Worm (Caenorhabditis elegans): ENCODE measurements around the gene smgl-2.

Gene smgl-2

ce11 chrIV:3725361-3725760 lies 603 bp upstream of the smgl-2 start, which contains the start of gene Y37E11AM.2:
Y37E11AM.2 (minus strand) TSS chrIV:3725461.
- TF ChIP-seq lim-6 (tag; optimal IDR thresholded peaks at IDR 0.05): no peak
- no peak for TF ChIP-seq rnt-1 (tag; optimal IDR thresholded peaks at IDR 0.05)
- TF ChIP-seq dve-1 (tag; optimal IDR thresholded peaks at IDR 0.05): no peak
- TF ChIP-seq madf-2 (tag; optimal IDR thresholded peaks at IDR 0.05): no peak
- TF ChIP-seq ama-1 (optimal IDR thresholded peaks at IDR 0.05): no peak
- no peak for TF ChIP-seq pha-4 (tag; optimal IDR thresholded peaks at IDR 0.05)
- no peak for TF ChIP-seq nfya-1 (tag; optimal IDR thresholded peaks at IDR 0.05)
- TF ChIP-seq npax-4 (tag; optimal IDR thresholded peaks at IDR 0.05): no peak
- TF ChIP-seq C08G9.2 (tag; optimal IDR thresholded peaks at IDR 0.05): no peak

ce11 chrIV:3731430-3731829 lies 5.5 kb downstream of the smgl-2 start:
- peak; percentile 67 for TF ChIP-seq elt-4 (tag; optimal IDR thresholded peaks at IDR 0.05)
- TF ChIP-seq pag-3 (tag; optimal IDR thresholded peaks at IDR 0.05; ENCODE audit: borderline replicate concordance): no peak
- no peak for TF ChIP-seq pax-1 (tag; optimal IDR thresholded peaks at IDR 0.05)
- TF ChIP-seq ceh-9 (tag; optimal IDR thresholded peaks at IDR 0.05): no peak
- TF ChIP-seq hlh-8 (tag; optimal IDR thresholded peaks at IDR 0.05): no peak

ce11 chrIV:3733287-3733686 lies 7.3 kb downstream of the smgl-2 start:
- TF ChIP-seq zip-5 (tag; optimal IDR thresholded peaks at IDR 0.05): no peak
- no peak for TF ChIP-seq sox-2 (GFP tag; IDR thresholded peaks at IDR 0.05)
- TF ChIP-seq ceh-19 (GFP tag; optimal IDR thresholded peaks at IDR 0.05): no peak

ce11 chrIV:3736244-3736643 lies 10.3 kb downstream of the smgl-2 start:
- TF ChIP-seq ceh-2 (tag; optimal IDR thresholded peaks at IDR 0.05): no peak
- no peak for TF ChIP-seq unc-86 (tag; optimal IDR thresholded peaks at IDR 0.05)
- no peak for TF ChIP-seq pag-3 (tag; optimal IDR thresholded peaks at IDR 0.05; ENCODE audit: borderline replicate concordance)

- peak; percentile 34 for TF ChIP-seq ceh-48 (tag; optimal IDR thresholded peaks at IDR 0.05)
- TF ChIP-seq unc-3 (GFP tag; conservative IDR thresholded peaks at IDR 0.05): no peak
- TF ChIP-seq unc-3 (tag; optimal IDR thresholded peaks at IDR 0.05): no peak
- no peak for TF ChIP-seq C08G9.2 (tag; optimal IDR thresholded peaks at IDR 0.05)
- TF ChIP-seq F13H6.1 (tag; optimal IDR thresholded peaks at IDR 0.05): no peak
- no peak for TF ChIP-seq fax-1 (tag; optimal IDR thresholded peaks at IDR 0.05)
- TF ChIP-seq pros-1 (tag; optimal IDR thresholded peaks at IDR 0.05): no peak
- no peak for TF ChIP-seq dmd-4 (tag; optimal IDR thresholded peaks at IDR 0.05; ENCODE audit: borderline replicate concordance)
- peak; percentile 3 for TF ChIP-seq ceh-31 (tag; optimal IDR thresholded peaks at IDR 0.05)
- no peak for TF ChIP-seq sdc-2 (tag; optimal IDR thresholded peaks at IDR 0.05)
- no peak for TF ChIP-seq pha-2 (tag; optimal IDR thresholded peaks at IDR 0.05)
- no peak for TF ChIP-seq che-1 (tag; optimal IDR thresholded peaks at IDR 0.05)
- no peak for TF ChIP-seq nhr-232 (tag; optimal IDR thresholded peaks at IDR 0.05)
Observed at ce11 chrIV:3738655-3739403, 12.9 kb downstream of the smgl-2 start, which contains the start of gene nape-2. nape-2 (minus strand) TSS chrIV:3738925.

ce11 chrIV:3740830-3741477 lies 15.0 kb downstream of the smgl-2 start, which contains the start of gene nape-1:
nape-1 (minus strand) TSS chrIV:3740880.
- TF ChIP-seq ceh-18 (tag; optimal IDR thresholded peaks at IDR 0.05) (peak; percentile 40), mec-3 (tag; optimal IDR thresholded peaks at IDR 0.05; ENCODE audit: borderline replicate concordance) (no peak)
